Fruit fly (Drosophila melanogaster): ENCODE measurements around the gene CG33493.

The CG33493 gene

dm6 chr3L:10690904-10691408 lies 2.0 kb downstream of the CG33493 start, which contains the start of gene CG11811 (continued):
- TF ChIP-seq stwl (tag; optimal IDR thresholded peaks at IDR 0.05), result peak; percentile 93
- peak; percentile 80 for TF ChIP-seq CG16813 (GFP tag; IDR thresholded peaks at IDR 0.05; ENCODE audit: partially characterized antibody)
- peak; percentile 9 for TF ChIP-seq nmo (GFP tag; optimal IDR thresholded peaks at IDR 0.05)
- TF ChIP-seq CG3163 (GFP tag; optimal IDR thresholded peaks at IDR 0.05), result peak; percentile 84
- no peak for TF ChIP-seq CG2120 (GFP tag; optimal IDR thresholded peaks at IDR 0.05)
- peak; percentile 46 for TF ChIP-seq trem (tag; optimal IDR thresholded peaks at IDR 0.05)
- TF ChIP-seq sr (GFP tag; IDR thresholded peaks at IDR 0.05), result peak; percentile 97; the same call in 2 of the 3 replicates
- TF ChIP-seq CG18619 (GFP tag; optimal IDR thresholded peaks at IDR 0.05), result no peak
- TF ChIP-seq Myb (GFP tag; optimal IDR thresholded peaks at IDR 0.05), result peak; percentile 4
- peak; percentile 90 for TF ChIP-seq Sry-δ (GFP tag; optimal IDR thresholded peaks at IDR 0.05)
- TF ChIP-seq tin (GFP tag; optimal IDR thresholded peaks at IDR 0.05), result no peak
- peak; percentile 89 for TF ChIP-seq Med (GFP tag)
- TF ChIP-seq CG2129 (GFP tag; IDR thresholded peaks at IDR 0.05; ENCODE audit: partially characterized antibody), result peak; percentile 54
- TF ChIP-seq ATbp (GFP tag; optimal IDR thresholded peaks at IDR 0.05), result no peak
- peak; percentile 75 for TF ChIP-seq HLH4C (GFP tag; IDR thresholded peaks at IDR 0.05; ENCODE audit: partially characterized antibody)
- TF ChIP-seq CG3065 (GFP tag; optimal IDR thresholded peaks at IDR 0.05), result peak; percentile 93
- peak; percentile 57 for TF ChIP-seq dm (GFP tag; optimal IDR thresholded peaks at IDR 0.05)
- peak in 1 of 2 experiments; percentile 16 for TF ChIP-seq Hr51 (GFP tag; optimal IDR thresholded peaks at IDR 0.05)
- peak in 1 of 2 experiments; percentile 15 for TF ChIP-seq Pdp1 (GFP tag; optimal IDR thresholded peaks at IDR 0.05)
- TF ChIP-seq CG42726 (GFP tag; IDR thresholded peaks at IDR 0.05; ENCODE audit: partially characterized antibody), result peak; percentile 37
- no peak for TF ChIP-seq CG7271 (tag; optimal IDR thresholded peaks at IDR 0.05)
- peak; percentile 66 for TF ChIP-seq CG34376 (GFP tag; optimal IDR thresholded peaks at IDR 0.05)
- TF ChIP-seq CG10267 (tag; optimal IDR thresholded peaks at IDR 0.05), result peak; percentile 52
- TF ChIP-seq bbx (GFP tag; IDR thresholded peaks at IDR 0.05; ENCODE audit: partially characterized antibody), result peak; percentile 83
- TF ChIP-seq CG17829 (tag; optimal IDR thresholded peaks at IDR 0.05), result peak; percentile 21
- peak; percentile 5 for TF ChIP-seq sens (GFP tag)

- TF ChIP-seq E2f2 (GFP tag; IDR thresholded peaks at IDR 0.05), result no peak
- no peak for TF ChIP-seq sima (GFP tag; optimal IDR thresholded peaks at IDR 0.05)
- TF ChIP-seq CG5180 (GFP tag; optimal IDR thresholded peaks at IDR 0.05), result no peak
- TF ChIP-seq CG8478 (optimal IDR thresholded peaks at IDR 0.05), result no peak
- no peak for TF ChIP-seq pan (optimal IDR thresholded peaks at IDR 0.05)
- no peak for TF ChIP-seq pan (GFP tag; optimal IDR thresholded peaks at IDR 0.05 in 1 of 2, IDR thresholded peaks at IDR 0.05 in 1 of 2)
- TF ChIP-seq sens (GFP tag), result peak; percentile 2
- TF ChIP-seq CG10321 (GFP tag; IDR thresholded peaks at IDR 0.05), result no peak
- no peak for TF ChIP-seq klu (GFP tag; IDR thresholded peaks at IDR 0.05)
- no peak for TF ChIP-seq CG10959 (GFP tag; IDR thresholded peaks at IDR 0.05)
- no peak for TF ChIP-seq Antp (GFP tag; optimal IDR thresholded peaks at IDR 0.05)
- peak; percentile 11 for TF ChIP-seq CG8290 (GFP tag; optimal IDR thresholded peaks at IDR 0.05)
- TF ChIP-seq CG8290 (tag; optimal IDR thresholded peaks at IDR 0.05), result no peak
- 0 out of 4 replicates have a peak, but pooled peaks have one; percentile 14 for TF ChIP-seq Dll (GFP tag; IDR thresholded peaks at IDR 0.05; ENCODE audit: partially characterized antibody)
- TF ChIP-seq CG32532 (GFP tag; IDR thresholded peaks at IDR 0.05), result no peak
- TF ChIP-seq stwl (tag; optimal IDR thresholded peaks at IDR 0.05), result peak; percentile 99
- no peak for TF ChIP-seq pho (GFP tag; optimal IDR thresholded peaks at IDR 0.05)
- peak; percentile 66 for TF ChIP-seq CG10267 (tag; optimal IDR thresholded peaks at IDR 0.05)
- no peak for TF ChIP-seq HmgD (GFP tag; optimal IDR thresholded peaks at IDR 0.05)
- TF ChIP-seq Deaf1 (tag; optimal IDR thresholded peaks at IDR 0.05), result no peak
- TF ChIP-seq lola (GFP tag; optimal IDR thresholded peaks at IDR 0.05), result no peak
- TF ChIP-seq caup (GFP tag; optimal IDR thresholded peaks at IDR 0.05; ENCODE audit: severe bottlenecking), result no peak
- no peak for TF ChIP-seq tll (GFP tag; optimal IDR thresholded peaks at IDR 0.05)
- no peak for TF ChIP-seq CG10431 (GFP tag; optimal IDR thresholded peaks at IDR 0.05)
These were observed 6.3 kb downstream of the CG33493 start for dm6 chr3L:10686625-10687024.

Measured in whole organism, embryonic.